Worm (Caenorhabditis elegans) whole organism, early embryonic: ENCODE data around the gene Y47D7A.3.

Source experiments
- B0310.2 ChIP-seq: sonication (generic microtip); optimal IDR thresholded peaks from 2 replicates; lab custom pipeline; 2016; ENCODE audit warnings: mild to moderate bottlenecking, missing genetic modification characterization, missing compliant biosample characterization
- F13C5.2 ChIP-seq: sonication (generic microtip); optimal IDR thresholded peaks from 2 replicates; lab custom pipeline; 2017; ENCODE audit warnings: mild to moderate bottlenecking, missing genetic modification characterization, inconsistent platforms, missing compliant biosample characterization
- aly-1 ChIP-seq: sonication (generic microtip); optimal IDR thresholded peaks from 2 replicates; lab custom pipeline; 2016; ENCODE audit warnings: missing genetic modification characterization, missing compliant biosample characterization
- ceh-13 ChIP-seq: fragments of 200-800 bp; sonication (Bioruptor generic); optimal IDR thresholded peaks from 2 replicates; lab custom pipeline; 2018; ENCODE audit warnings: mild to moderate bottlenecking, missing genetic modification characterization, missing compliant biosample characterization
- ceh-36 ChIP-seq: sonication (generic microtip); optimal IDR thresholded peaks from 2 replicates; lab custom pipeline; 2016; ENCODE audit warnings: missing genetic modification characterization, inconsistent platforms, missing compliant biosample characterization
- ets-7 ChIP-seq: sonication (generic microtip); optimal IDR thresholded peaks from 2 replicates; lab custom pipeline; 2016; ENCODE audit warnings: missing genotype, missing genetic modification characterization, missing compliant biosample characterization
- flt-1 ChIP-seq: fragments of 200-800 bp; sonication (Bioruptor generic); IDR thresholded peaks from 2 replicates; pipeline ENCODE4 v1.3.6; 2022; ENCODE audit warnings: missing genetic modification characterization, missing compliant biosample characterization
- hmbx-1 ChIP-seq: sonication (generic microtip); optimal IDR thresholded peaks from 2 replicates; lab custom pipeline; 2016; ENCODE audit warnings: mild to moderate bottlenecking, missing genetic modification characterization, missing compliant biosample characterization
- hmg-4 ChIP-seq: fragments of 200-800 bp; sonication (Bioruptor generic); optimal IDR thresholded peaks from 2 replicates; lab custom pipeline; 2018; ENCODE audit warnings: mild to moderate bottlenecking, missing genetic modification characterization, missing compliant biosample characterization
- hnd-1 ChIP-seq: sonication (generic microtip); optimal IDR thresholded peaks from 2 replicates; lab custom pipeline; 2016; ENCODE audit warnings: missing genetic modification characterization, missing compliant biosample characterization
- pes-1 ChIP-seq: fragments of 200-800 bp; sonication (Bioruptor generic); IDR thresholded peaks from 2 replicates; pipeline ENCODE4 v1.3.6; 2022; ENCODE audit warnings: missing genetic modification reagents, missing genetic modification characterization, missing compliant biosample characterization
- scrt-1 ChIP-seq: fragments of 200-800 bp; sonication (Bioruptor generic); IDR thresholded peaks from 2 replicates; pipeline ENCODE4 v1.3.6; 2022; ENCODE audit warnings: missing genetic modification characterization, missing compliant biosample characterization
- sea-1 ChIP-seq: fragments of 200-800 bp; sonication (Bioruptor generic); conservative IDR thresholded peaks from 2 replicates; pipeline ENCODE4 v1.3.6; 2022; ENCODE audit warnings: missing genetic modification characterization, missing compliant biosample characterization
- tbx-11 ChIP-seq: fragments of 200-800 bp; sonication (Bioruptor generic); IDR thresholded peaks from 2 replicates; pipeline ENCODE4 v1.3.6; 2022; ENCODE audit warnings: missing genetic modification characterization, missing compliant biosample characterization
- tbx-37 ChIP-seq: fragments of 200-800 bp; sonication (Bioruptor generic); conservative IDR thresholded peaks from 2 replicates; pipeline ENCODE4 v1.3.6; 2022; ENCODE audit warnings: missing genetic modification reagents, missing genetic modification characterization, missing compliant biosample characterization
- tra-4 ChIP-seq: sonication (generic microtip); optimal IDR thresholded peaks from 2 replicates; lab custom pipeline; 2017; ENCODE audit warnings: missing genetic modification characterization, missing compliant biosample characterization

Gene Y47D7A.3

ce11 chrV:4447637-4448036 is 36.9 kb downstream of the Y47D7A.3 start:
- TF ChIP-seq pes-1 (GFP tag; lab: Robert Waterston, UW) (no peak), hmg-4 (GFP tag; lab: Kevin White, UChicago) (no peak), ets-7 (tag; lab: Kevin White, UChicago) (no peak), flt-1 (no peak), scrt-1 (GFP tag; lab: Robert Waterston, UW) (no peak), hnd-1 (tag; lab: Kevin White, UChicago) (no peak), tbx-11 (no peak)

- TF ChIP-seq F13C5.2 (peak; percentile 59), aly-1 (tag; lab: Kevin White, UChicago) (no peak)
Measured at ce11 chrV:4450523-4451089, 39.9 kb downstream of the Y47D7A.3 start, which contains the start of gene rft-2. TSS of gene rft-2 (minus strand) at chrV:4450563.

DNA sequence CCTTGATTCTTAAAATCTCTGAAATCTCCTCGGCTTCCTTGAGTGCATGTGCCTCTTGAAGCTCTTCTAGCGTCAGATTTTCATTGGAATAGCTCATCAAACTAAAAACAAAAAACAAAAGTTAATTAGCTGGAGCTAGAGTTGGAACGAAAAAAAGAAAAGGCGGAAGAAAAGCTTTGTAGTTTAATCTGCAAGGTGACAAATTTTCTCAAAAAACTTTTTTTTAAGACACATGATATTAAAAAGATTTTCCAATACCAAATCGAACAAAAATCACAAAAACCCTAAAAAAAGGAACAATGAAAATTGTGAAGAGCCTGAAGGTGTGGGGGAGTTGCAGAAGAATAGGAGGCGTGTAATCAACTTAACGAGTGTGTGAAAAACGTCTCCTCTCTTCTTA is 43.9 kb downstream of the Y47D7A.3 start, which contains the start of gene gnrr-5:
TSS of gene gnrr-5 (minus strand) at position 101 of the 400 bp plus-strand sequence.
- no peak for TF ChIP-seq scrt-1 (GFP tag; lab: Robert Waterston, UW)
- TF ChIP-seq ceh-13 (GFP tag; lab: Kevin White, UChicago), result no peak
- TF ChIP-seq ceh-36 (tag; lab: Kevin White, UChicago), result no peak
- no peak for TF ChIP-seq tbx-11
- TF ChIP-seq tbx-37 (GFP tag; lab: Robert Waterston, UW), result no peak
- no peak for TF ChIP-seq F13C5.2
- no peak for TF ChIP-seq tra-4 (tag; lab: Kevin White, UChicago)
- no peak for TF ChIP-seq B0310.2 (tag; lab: Kevin White, UChicago)
- no peak for TF ChIP-seq sea-1 (GFP tag; lab: Robert Waterston, UW)
- no peak for TF ChIP-seq hmbx-1
